Worm (Caenorhabditis elegans) whole organism, early embryonic: Measurements from ENCODE around the gene Y38H8A.4.

Source experiments
- B0310.2 ChIP-seq: sonication (generic microtip); optimal IDR thresholded peaks from 2 replicates; lab custom pipeline; 2016; ENCODE audit warnings: mild to moderate bottlenecking, missing genetic modification characterization, missing compliant biosample characterization
- ama-1 ChIP-seq: fragments of 150-350 bp; optimal IDR thresholded peaks from 2 replicates; lab custom pipeline; 2014
- tbx-37 ChIP-seq: fragments of 200-800 bp; sonication (Bioruptor generic); conservative IDR thresholded peaks from 2 replicates; pipeline ENCODE4 v1.3.6; 2022; ENCODE audit warnings: missing genetic modification reagents, missing genetic modification characterization, missing compliant biosample characterization

- TF ChIP-seq tbx-37 = no peak
- no peak for TF ChIP-seq ama-1 (lab: Kevin White, UChicago)
- no peak for TF ChIP-seq B0310.2 (tag; lab: Kevin White, UChicago)
These were observed 10.3 kb upstream of the Y38H8A.4 start, which contains the start of gene Y38H8A.1 for ce11 chrIV:13482469-13482868.
